Worm (Caenorhabditis elegans) whole organism, L3 larva: ENCODE data around the gene K08D8.4.

Experiments used
- ceh-28 ChIP-seq: fragments of 150-350 bp; optimal IDR thresholded peaks from 2 replicates; lab custom pipeline; 2014; ENCODE audit warnings: missing biosample characterization, missing genetic modification reagents, missing genetic modification characterization
- egl-27 ChIP-seq: sonication (generic microtip); optimal IDR thresholded peaks from 4 replicates; lab custom pipeline; 2017; ENCODE audit warnings: missing biosample characterization, missing genetic modification reagents, missing genetic modification characterization
- lin-15B ChIP-seq: fragments of 150-350 bp; optimal IDR thresholded peaks from 2 replicates; lab custom pipeline; 2014; ENCODE audit warnings: missing biosample characterization, missing genetic modification characterization
- lin-39 ChIP-seq: fragments of 150-350 bp; optimal IDR thresholded peaks from 2 replicates; lab custom pipeline; 2018; ENCODE audit warnings: missing biosample characterization, missing genetic modification reagents, missing genetic modification characterization
- lsy-12 ChIP-seq: sonication (generic microtip); optimal IDR thresholded peaks from 2 replicates; lab custom pipeline; 2016; ENCODE audit warnings: mild to moderate bottlenecking, missing genetic modification characterization, missing compliant biosample characterization
- nhr-237 ChIP-seq: fragments of 150-350 bp; optimal IDR thresholded peaks from 2 replicates; lab custom pipeline; 2014; ENCODE audit warnings: missing biosample characterization, missing genetic modification characterization
- nhr-43 ChIP-seq: sonication (generic microtip); optimal IDR thresholded peaks from 2 replicates; lab custom pipeline; 2016; ENCODE audit warnings: mild to moderate bottlenecking, missing genetic modification characterization, missing compliant biosample characterization; ENCODE audit not compliant: poor library complexity, severe bottlenecking
- skn-1 ChIP-seq: fragments of 150-350 bp; optimal IDR thresholded peaks from 2 replicates; lab custom pipeline; 2014; ENCODE audit warnings: missing biosample characterization, missing genetic modification characterization
- unc-62 ChIP-seq: fragments of 150-350 bp; sonication (generic microtip); optimal IDR thresholded peaks from 4 replicates; lab custom pipeline; 2014; ENCODE audit warnings: missing biosample characterization, missing genetic modification reagents, missing genetic modification characterization

DNA sequence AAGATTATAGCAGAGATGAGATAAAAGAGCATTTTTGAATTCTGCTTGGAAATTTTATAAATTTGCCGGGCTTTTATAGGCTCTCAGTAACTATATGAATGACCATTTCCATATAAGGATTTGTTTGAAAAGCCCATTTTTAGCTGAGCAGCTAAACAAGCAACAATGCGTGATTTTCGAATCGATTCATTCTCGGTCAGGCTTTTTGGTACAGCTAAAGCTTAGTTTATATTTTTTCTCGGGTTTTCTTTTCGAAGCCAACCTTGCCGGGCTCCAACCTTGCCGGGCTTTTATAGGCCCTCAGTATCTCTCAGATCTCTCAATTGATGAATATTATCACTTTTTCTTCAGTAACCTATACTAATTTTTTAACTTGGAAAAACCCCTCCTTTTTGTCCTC is 14.5 kb upstream of the K08D8.4 start, which contains the start of gene srlf-4:
- no peak for TF ChIP-seq egl-27
- TF ChIP-seq skn-1 (tag; lab: Kevin White, UChicago): no peak
- no peak for TF ChIP-seq nhr-43 (tag; lab: Kevin White, UChicago)
- no peak for TF ChIP-seq lin-15B (tag; lab: Kevin White, UChicago)
- no peak for TF ChIP-seq lin-39 (tag; lab: Kevin White, UChicago)
- TF ChIP-seq unc-62 (GFP tag; lab: Kevin White, UChicago): no peak
- TF ChIP-seq nhr-237 (tag; lab: Kevin White, UChicago): no peak
- TF ChIP-seq lsy-12 (tag; lab: Kevin White, UChicago): no peak
- TF ChIP-seq ceh-28 (tag; lab: Kevin White, UChicago): no peak
